Fruit fly (Drosophila melanogaster) S2 (cell line): ENCODE measurements around the gene CG16781.
A peak's percentile ranks its signal among the peaks of the same experiment; 100 is the strongest.

ENCODE experiments used
- CG8478 ChIP-seq: fragments of >200 bp; optimal IDR thresholded peaks from 2 replicates; lab custom pipeline; 2018
- CTCF ChIP-seq, 2 experiments: fragments of >200 bp; optimal IDR thresholded peaks; 2 replicates each; lab custom pipeline; 2018

The CG16781 gene

DNA sequence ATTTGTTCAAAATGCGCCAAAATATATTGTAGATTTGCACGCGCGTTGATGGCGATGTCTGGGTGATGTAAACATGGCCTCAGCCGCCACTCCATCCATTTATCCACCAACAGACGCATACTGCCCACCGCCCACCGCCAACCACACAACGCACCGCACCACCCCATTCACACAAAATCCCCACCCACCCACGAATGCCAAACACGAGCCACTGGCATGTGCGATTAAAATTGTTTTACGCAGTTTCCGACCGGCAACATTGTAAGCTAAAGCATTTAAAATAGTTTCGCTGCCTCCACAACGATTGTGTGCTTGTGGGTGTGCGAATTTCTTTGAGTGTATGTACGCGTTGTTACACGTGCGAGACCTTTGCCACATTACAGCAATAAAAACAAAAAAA lies 23.3 kb downstream of the CG16781 start:
- TF ChIP-seq CG8478 (no peak), CTCF (optimal IDR thresholded peaks at IDR 0.05; lab: Kevin White, UChicago) (no peak)

DNA sequence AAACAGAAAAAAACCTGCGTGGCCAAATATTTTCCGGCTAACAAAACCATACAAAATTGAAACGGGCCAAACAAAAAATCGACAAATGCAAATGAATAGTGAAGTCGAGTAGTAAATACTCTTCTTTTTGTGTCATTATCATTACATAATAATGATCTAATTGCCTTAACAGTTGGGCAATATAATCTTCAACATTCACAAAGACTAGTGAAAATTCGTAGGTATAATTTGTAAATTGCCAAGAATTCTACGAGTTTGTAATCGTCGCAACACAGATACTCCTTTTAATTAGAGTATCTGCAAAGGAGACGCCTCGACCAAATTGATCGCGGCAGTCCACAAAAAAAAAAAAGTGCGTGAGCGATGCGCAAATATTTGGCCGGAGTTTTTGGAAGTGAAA lies 26.4 kb downstream of the CG16781 start:
- TF ChIP-seq CG8478 = no peak
- no peak for TF ChIP-seq CTCF (optimal IDR thresholded peaks at IDR 0.05; lab: Kevin White, UChicago)

DNA sequence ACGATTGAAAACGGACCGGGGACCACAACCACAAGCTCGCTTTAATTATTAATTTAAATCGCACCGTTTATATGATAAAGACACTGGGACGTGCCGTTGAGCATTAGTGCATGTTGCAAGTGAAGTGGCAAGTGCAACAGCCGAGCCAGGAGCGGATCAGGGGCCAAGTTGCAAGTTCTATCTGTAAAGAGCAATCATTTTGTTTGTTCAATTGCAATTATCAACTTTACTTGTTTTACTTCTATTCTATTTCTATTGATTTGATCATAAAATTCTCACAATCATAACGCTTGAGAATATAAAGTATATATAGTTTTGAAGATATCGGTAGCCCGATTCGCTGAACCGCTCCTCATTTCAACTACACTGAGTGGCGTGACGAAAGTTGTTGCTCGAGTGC lies 27.7 kb downstream of the CG16781 start:
- no peak for TF ChIP-seq CTCF (optimal IDR thresholded peaks at IDR 0.05; lab: Kevin White, UChicago)
- no peak for TF ChIP-seq CG8478

DNA sequence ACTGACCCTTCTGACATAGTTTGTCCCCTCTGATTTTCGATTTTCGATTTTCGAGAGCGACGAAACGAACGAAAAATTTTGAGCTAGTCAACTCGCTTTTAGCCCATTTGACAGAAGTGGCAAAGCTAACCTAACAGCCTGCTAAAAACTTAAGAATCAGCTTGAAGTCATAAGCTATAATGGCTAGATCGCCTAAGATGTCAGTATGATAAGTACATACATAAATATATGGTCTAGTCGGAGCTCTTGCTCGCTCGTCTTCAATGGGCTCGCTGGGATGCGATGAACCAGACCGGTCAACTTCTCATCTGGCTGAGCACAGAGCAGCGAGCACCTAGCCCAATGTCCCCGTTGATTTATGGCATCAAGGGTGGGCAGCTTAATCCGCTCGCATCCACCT lies 28.1 kb downstream of the CG16781 start, which contains the start of gene CG14269:
Gene CG14269, minus strand, starts transcription at position 101 of the 400 bp plus-strand sequence.
- TF ChIP-seq CG8478 = no peak
- no peak for TF ChIP-seq CTCF (optimal IDR thresholded peaks at IDR 0.05; lab: Kevin White, UChicago)

DNA sequence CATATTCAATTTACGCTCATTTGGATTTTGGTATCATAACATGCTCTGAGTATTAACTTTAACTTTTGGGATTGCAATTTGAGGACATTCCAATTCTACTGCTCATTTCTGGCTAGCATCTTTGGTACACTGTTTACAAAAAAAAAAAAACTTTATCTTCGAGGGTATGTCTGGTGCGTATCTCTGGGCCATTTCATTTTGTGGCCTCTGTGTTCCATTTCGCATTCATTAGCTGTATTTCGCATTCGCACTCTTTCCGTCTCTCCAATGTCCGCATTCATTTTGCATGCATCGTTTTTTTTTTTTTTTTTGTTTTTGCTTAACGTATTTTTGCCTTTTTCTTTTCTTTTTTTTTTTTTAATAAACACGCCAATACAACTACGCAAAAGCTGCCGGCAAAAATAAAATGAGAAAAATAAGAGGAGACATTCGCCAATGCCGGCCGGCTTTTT lies 30.2 kb downstream of the CG16781 start:
- no peak for TF ChIP-seq CG8478
- TF ChIP-seq CTCF (optimal IDR thresholded peaks at IDR 0.05; lab: Kevin White, UChicago) = no peak

DNA sequence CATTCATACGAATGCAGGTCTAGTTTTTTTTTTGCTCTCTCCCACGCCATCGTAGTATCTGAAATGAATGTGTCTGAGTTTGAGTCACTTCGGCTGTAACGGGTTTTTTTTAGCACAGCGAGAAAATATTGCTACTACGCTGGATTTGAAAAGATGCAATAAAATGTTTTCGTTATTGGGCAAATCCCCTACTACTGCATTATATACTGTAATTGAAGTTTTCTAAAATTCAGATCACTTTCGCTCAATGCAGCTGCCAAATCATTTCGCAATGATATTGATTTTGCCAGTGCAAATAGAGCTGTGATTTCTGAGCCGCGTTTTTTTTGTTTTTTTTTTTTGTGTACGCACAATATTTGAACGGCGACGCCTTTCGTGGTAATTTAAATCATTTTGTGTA lies 30.9 kb downstream of the CG16781 start:
- no peak for TF ChIP-seq CTCF (optimal IDR thresholded peaks at IDR 0.05; lab: Kevin White, UChicago)

DNA sequence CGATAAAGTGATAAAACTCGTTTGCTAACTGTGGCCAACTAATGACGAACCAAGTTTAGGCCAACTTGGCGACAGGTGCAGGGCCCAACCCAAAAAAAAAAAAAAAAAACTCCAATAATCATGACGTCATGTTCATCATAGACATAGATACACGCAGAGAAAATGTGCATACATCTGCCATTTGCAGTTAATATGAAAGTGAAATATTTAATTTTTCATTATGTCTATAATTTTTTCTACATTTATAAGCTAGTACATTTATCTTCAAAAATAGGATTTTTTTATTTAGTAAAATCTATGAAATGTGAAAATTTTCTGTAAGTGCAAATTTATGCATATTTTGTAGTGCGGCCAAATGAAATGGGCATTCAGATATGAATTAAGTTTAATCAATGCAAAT lies 32.2 kb downstream of the CG16781 start:
- TF ChIP-seq CG8478 (no peak), CTCF (optimal IDR thresholded peaks at IDR 0.05; lab: Kevin White, UChicago) (no peak)

DNA sequence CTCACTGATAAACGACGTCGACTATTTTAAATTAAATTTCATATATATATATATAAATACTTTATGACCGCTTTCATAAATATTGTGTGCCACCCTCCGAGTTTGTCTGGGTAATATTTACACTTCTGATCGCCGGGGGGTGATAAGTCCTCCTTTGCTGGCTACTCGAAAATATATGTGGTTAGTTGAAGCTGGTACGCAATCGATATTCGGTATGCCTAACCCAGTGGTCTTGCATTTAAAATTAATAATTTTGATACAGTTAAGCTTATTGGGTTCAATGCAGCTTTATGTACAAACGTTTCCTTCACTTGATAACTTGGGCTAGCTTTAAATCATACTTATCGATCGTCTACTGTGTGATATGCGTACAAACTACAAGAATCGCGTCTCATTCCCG lies 33.9 kb downstream of the CG16781 start:
- TF ChIP-seq CTCF (optimal IDR thresholded peaks at IDR 0.05; lab: Kevin White, UChicago) (no peak), CG8478 (no peak)

DNA sequence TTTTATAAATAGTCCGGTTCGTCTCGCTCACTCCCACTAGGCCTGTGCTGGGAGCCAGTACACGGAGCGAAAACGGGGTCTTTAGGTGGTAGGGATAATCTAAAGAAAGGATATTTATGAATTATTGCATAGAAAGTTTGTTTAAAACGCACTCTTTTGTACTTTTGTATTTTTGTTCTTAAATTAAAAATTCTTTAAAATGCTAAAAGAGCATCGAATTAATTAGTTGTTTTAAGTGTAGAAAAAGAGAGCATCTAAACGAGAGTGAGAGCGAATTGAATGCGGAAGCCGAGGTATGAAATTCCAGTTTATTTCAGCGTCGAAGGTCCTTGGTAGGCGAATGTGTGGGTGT lies 36.3 kb downstream of the CG16781 start:
- TF ChIP-seq CG8478 = no peak

DNA sequence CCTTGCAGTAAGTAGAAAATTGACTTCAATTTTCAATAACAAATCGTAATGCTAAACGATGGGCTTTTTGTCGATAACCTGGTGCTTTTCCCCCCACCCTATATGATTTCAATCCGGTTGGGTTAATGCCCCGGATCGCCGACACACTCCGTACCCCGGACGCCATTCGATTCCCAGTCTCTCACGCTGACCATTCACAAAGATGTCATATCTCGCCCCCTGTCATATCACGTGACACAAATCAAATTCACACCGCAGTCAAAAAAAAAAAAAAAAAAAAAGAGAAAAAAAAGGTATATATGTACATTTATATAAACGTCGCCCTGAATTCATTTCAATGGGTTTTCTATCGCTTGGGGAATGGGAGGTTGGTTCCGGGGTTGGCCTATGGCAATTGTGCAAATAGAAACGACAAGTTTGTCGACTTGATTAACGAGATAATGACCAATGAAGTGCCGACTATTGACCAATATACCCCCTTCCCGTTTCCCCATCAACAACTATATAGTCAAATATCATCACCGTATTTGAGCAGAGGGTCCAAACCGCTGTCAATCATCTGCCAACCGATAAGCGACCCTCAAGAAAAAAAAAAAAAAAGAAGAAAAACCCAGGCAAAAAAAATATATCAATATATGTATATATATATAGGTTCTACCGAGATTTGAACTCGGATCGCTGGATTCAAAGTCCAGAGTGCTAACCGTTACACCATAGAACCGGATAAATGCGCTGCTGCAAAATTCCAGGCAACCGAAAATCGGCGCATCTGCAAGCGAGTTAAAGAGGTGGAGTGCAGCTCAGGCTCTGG lies 36.8 kb downstream of the CG16781 start:
- TF ChIP-seq CG8478 (no peak), CTCF (optimal IDR thresholded peaks at IDR 0.05; lab: Kevin White, UChicago) (no peak)

DNA sequence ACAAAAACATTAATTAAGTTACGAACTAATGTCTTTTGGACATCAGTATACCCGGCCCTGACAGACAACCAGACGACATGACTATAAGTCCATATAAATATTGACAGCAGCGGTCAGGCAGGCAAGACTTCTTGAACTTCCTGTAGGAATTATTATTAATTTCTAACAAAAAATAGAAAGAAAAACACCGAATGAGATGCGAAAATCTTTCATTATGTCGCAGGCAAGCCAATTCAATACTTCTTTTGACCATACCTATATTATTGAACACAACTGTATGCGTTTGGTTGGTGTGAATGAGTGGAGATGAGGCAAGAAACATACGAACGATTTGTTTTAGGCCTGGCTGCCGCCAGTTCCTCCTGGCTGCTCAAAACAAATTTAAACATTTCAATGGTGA lies 38.9 kb downstream of the CG16781 start:
- TF ChIP-seq CTCF (optimal IDR thresholded peaks at IDR 0.05; lab: Kevin White, UChicago) (no peak), CG8478 (no peak)

DNA sequence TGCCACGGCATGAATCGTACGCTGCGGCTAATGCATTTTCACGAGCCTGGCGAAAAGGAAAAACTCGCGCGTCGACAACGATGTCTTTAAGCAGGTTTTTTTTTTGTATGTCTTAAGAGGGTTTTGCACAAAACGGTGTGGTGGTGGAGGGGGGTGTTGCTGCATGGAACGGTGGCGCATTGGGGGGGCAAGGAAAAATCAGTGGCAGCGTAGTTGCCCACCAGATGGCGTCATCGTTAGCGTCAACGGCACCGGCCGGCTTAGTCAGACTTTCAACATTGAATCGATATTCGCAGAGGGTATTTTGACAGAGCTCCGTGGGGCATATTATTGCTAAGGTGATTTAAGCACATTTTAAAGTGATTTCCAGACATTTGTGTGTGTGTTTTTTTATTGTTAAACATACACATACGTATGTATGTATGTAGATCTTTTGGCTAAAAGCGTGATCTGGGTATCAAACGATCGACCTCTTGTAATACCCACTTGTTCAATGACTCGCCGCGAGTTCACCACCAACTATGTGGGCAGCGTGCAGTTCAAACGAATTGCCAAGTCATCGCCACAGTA lies 40.6 kb downstream of the CG16781 start:
- TF ChIP-seq CG8478 (no peak), CTCF (optimal IDR thresholded peaks at IDR 0.05; lab: Kevin White, UChicago) (peak; percentile 53 to 65)

DNA sequence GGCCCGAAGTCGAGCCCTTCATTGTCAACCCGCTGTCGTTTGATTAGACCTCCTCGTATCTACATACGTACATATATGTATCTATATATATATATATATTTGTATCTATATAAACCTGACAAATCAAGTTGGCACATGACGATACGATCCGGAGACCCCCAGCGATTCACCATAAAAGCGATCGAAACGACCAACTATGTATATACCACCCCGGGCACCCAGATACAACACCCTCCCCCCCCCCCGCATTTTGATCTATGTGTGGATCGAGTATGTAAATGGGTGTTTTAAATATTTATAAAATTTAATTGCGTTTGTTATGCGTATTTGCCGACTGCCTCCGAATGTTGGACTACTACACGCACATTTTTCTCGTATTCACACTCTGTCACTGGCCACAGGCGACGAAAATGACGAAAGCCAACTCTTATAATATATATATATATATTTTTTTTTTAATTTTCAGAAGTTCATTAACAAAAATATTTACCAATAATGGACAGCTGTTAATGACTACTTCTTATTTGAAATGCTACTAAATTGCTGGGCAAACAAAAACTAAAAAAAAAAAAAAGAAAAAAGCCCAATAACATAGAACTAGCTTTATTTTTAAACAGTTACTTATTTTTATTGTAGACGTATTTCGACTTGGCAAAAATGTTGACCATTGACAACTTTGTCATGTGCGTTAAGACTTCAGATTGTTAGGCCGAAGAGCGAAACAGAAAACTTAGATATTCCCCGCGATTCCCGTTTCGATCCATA lies 49.7 kb downstream of the CG16781 start:
- no peak for TF ChIP-seq CG8478
- no peak for TF ChIP-seq CTCF (optimal IDR thresholded peaks at IDR 0.05; lab: Kevin White, UChicago)

DNA sequence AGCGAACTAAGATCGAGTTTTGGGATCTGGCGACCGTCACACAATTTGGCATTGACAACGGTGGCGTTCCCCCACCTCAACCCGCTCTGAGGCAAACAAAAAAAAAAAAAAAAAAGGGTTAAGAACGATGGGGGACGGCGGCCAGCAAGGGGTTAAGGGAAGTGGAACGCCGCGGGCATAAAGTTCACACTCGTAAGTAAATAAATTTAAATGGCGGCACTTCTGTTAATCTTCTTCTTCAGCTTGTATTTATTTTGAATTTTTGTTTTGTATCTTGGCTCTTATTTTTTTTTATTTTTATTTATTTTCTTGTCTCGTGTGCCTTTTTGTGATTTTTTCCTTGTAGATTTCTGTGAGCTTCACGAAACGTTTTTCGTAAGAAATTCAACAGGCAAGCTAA lies 51.0 kb downstream of the CG16781 start:
- TF ChIP-seq CTCF (optimal IDR thresholded peaks at IDR 0.05; lab: Kevin White, UChicago) = no peak
- no peak for TF ChIP-seq CG8478
